1 fruit fly cellular context compared by ENCODE assay signal in the genomic region with DNA sequence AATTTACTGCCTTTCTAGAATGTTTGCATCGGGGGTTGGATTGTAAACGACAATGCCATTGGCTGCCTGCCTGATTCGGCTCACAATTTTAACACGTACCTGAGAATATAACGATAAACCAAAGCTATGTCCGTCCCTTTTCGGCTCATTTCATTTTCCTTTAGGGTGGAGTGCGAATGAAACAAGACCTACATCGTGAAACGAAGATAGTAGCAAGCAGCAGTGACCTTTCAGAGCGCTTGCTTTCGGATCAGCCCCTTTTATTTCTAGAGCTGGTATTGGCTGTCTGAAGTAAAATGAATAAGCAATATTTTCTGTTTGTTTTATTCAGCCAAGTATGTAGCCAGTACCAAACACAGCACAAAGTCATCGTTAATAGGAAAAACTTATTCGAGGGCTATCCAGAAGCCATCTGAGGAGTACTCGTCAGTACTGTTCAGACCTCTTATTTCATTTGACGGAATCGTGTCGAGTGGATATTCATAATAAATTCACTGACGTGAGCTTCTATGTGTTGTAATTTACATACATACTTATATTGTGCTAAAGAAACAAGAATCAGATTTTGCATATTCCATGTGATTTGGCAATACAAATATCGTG.
TF ChIP-seq lines count a peak whose summit lies in the region.

A gene (plus strand): TSS at position 429 of the 603 bp plus-strand sequence.

TF ChIP-seq in whole organism, embryonic, 481 proteins besides CTCF, POLR2A, EP300 and RAD21 (continued from another document):
- no peak for TF ChIP-seq CG17612 (GFP tag; IDR thresholded peaks at IDR 0.05; lab: Robert Waterston, UW)
- no peak for TF ChIP-seq zen2 (GFP tag; IDR thresholded peaks at IDR 0.05; lab: Robert Waterston, UW; ENCODE audit: partially characterized antibody)
- TF ChIP-seq CG43689 (GFP tag; IDR thresholded peaks at IDR 0.05; lab: Robert Waterston, UW): no peak
- TF ChIP-seq stwl (tag; optimal IDR thresholded peaks at IDR 0.05; lab: Kevin White, UChicago): peak; percentile 8
- TF ChIP-seq CG34376 (GFP tag; optimal IDR thresholded peaks at IDR 0.05; lab: Kevin White, UChicago): no peak
- TF ChIP-seq CG4730 (GFP tag; IDR thresholded peaks at IDR 0.05; lab: Robert Waterston, UW): no peak
- no peak for TF ChIP-seq fru (optimal IDR thresholded peaks at IDR 0.05; lab: Kevin White, UChicago)
- TF ChIP-seq otp (GFP tag; IDR thresholded peaks at IDR 0.05; lab: Robert Waterston, UW): no peak
- no peak for TF ChIP-seq Dll (GFP tag; IDR thresholded peaks at IDR 0.05; lab: Robert Waterston, UW; ENCODE audit: partially characterized antibody)
- no peak for TF ChIP-seq kay (GFP tag; optimal IDR thresholded peaks at IDR 0.05; lab: Kevin White, UChicago)
- no peak for TF ChIP-seq TFAM (GFP tag; optimal IDR thresholded peaks at IDR 0.05; lab: Kevin White, UChicago)
- no peak for TF ChIP-seq Dp (GFP tag; optimal IDR thresholded peaks at IDR 0.05; lab: Kevin White, UChicago)
- no peak for TF ChIP-seq CG7357 (GFP tag; IDR thresholded peaks at IDR 0.05; lab: Robert Waterston, UW)
- no peak for TF ChIP-seq CG2116 (GFP tag; optimal IDR thresholded peaks at IDR 0.05; lab: Kevin White, UChicago)
- TF ChIP-seq CG17568 (GFP tag; optimal IDR thresholded peaks at IDR 0.05; lab: Kevin White, UChicago): peak; percentile 1
- TF ChIP-seq CG9932 (GFP tag; IDR thresholded peaks at IDR 0.05; lab: Robert Waterston, UW): no peak
- peak; percentile 95 for TF ChIP-seq jing (GFP tag; optimal IDR thresholded peaks at IDR 0.05; lab: Kevin White, UChicago)
- no peak for TF ChIP-seq CG33557 (GFP tag; optimal IDR thresholded peaks at IDR 0.05; lab: Kevin White, UChicago)
- TF ChIP-seq slou (GFP tag; optimal IDR thresholded peaks at IDR 0.05; lab: Kevin White, UChicago): no peak
- TF ChIP-seq Camta (GFP tag; optimal IDR thresholded peaks at IDR 0.05; lab: Kevin White, UChicago): no peak
- peak; percentile 8; the same call in 1 of the 2 replicates for TF ChIP-seq amos (GFP tag; IDR thresholded peaks at IDR 0.05; lab: Robert Waterston, UW; ENCODE audit: partially characterized antibody)
- TF ChIP-seq CG3163 (GFP tag; optimal IDR thresholded peaks at IDR 0.05; lab: Kevin White, UChicago): no peak
- TF ChIP-seq Aef1 (GFP tag; IDR thresholded peaks at IDR 0.05; lab: Robert Waterston, UW): no peak
- peak; percentile 100 for TF ChIP-seq Nf-YB (GFP tag; optimal IDR thresholded peaks at IDR 0.05; lab: Kevin White, UChicago)
- TF ChIP-seq ase (GFP tag; IDR thresholded peaks at IDR 0.05; lab: Robert Waterston, UW): no peak
- TF ChIP-seq mld (GFP tag; IDR thresholded peaks at IDR 0.05; lab: Robert Waterston, UW; ENCODE audit: partially characterized antibody): peak; percentile 67; the same call in 2 of the 3 replicates
- no peak for TF ChIP-seq CG1529 (GFP tag; optimal IDR thresholded peaks at IDR 0.05; lab: Kevin White, UChicago)
- TF ChIP-seq CG6272 (GFP tag; IDR thresholded peaks at IDR 0.05; lab: Robert Waterston, UW): no peak
- no peak for TF ChIP-seq CG18476 (GFP tag; optimal IDR thresholded peaks at IDR 0.05; lab: Kevin White, UChicago)
- TF ChIP-seq cad (GFP tag; optimal IDR thresholded peaks at IDR 0.05; lab: Kevin White, UChicago): peak; percentile 57
- no peak for TF ChIP-seq E2f1 (GFP tag; IDR thresholded peaks at IDR 0.05; lab: Robert Waterston, UW)
- peak; percentile 44 for TF ChIP-seq CG33213 (GFP tag; optimal IDR thresholded peaks at IDR 0.05; lab: Kevin White, UChicago)
- TF ChIP-seq CHES-1-like (GFP tag; optimal IDR thresholded peaks at IDR 0.05; lab: Kevin White, UChicago): no peak
- TF ChIP-seq Drgx (GFP tag; IDR thresholded peaks at IDR 0.05; lab: Robert Waterston, UW): no peak
- TF ChIP-seq exex (tag; optimal IDR thresholded peaks at IDR 0.05; lab: Kevin White, UChicago): no peak
- no peak for TF ChIP-seq dysf (GFP tag; IDR thresholded peaks at IDR 0.05; lab: Robert Waterston, UW)
- no peak for TF ChIP-seq row (GFP tag; IDR thresholded peaks at IDR 0.05; lab: Robert Waterston, UW)
- TF ChIP-seq CkIIα-i1 (GFP tag; IDR thresholded peaks at IDR 0.05; lab: Robert Waterston, UW): no peak
- TF ChIP-seq CG15269 (tag; optimal IDR thresholded peaks at IDR 0.05; lab: Kevin White, UChicago): no peak
- no peak for TF ChIP-seq lbe (GFP tag; optimal IDR thresholded peaks at IDR 0.05; lab: Kevin White, UChicago)
- peak; percentile 63 for TF ChIP-seq CG17802 (tag; optimal IDR thresholded peaks at IDR 0.05; lab: Kevin White, UChicago)
- TF ChIP-seq CG6254 (GFP tag; optimal IDR thresholded peaks at IDR 0.05; lab: Kevin White, UChicago): no peak
- TF ChIP-seq CG16779 (GFP tag; IDR thresholded peaks at IDR 0.05; lab: Robert Waterston, UW): no peak
- no peak for TF ChIP-seq Gsc (GFP tag; IDR thresholded peaks at IDR 0.05; lab: Robert Waterston, UW)
- TF ChIP-seq tll (GFP tag; optimal IDR thresholded peaks at IDR 0.05; lab: Kevin White, UChicago): peak in 1 of 2 experiments; percentile 97
- no peak for TF ChIP-seq jumu (GFP tag; optimal IDR thresholded peaks at IDR 0.05; lab: Kevin White, UChicago)
- TF ChIP-seq CG1832 (GFP tag; optimal IDR thresholded peaks at IDR 0.05; lab: Kevin White, UChicago): peak; percentile 92
- 0 out of 3 replicates have a peak, but pooled peaks have one; percentile 39 for TF ChIP-seq CG34224 (GFP tag; IDR thresholded peaks at IDR 0.05; lab: Robert Waterston, UW; ENCODE audit: partially characterized antibody)
- no peak for TF ChIP-seq Mad (GFP tag; optimal IDR thresholded peaks at IDR 0.05; lab: Kevin White, UChicago)
- peak; percentile 12 for TF ChIP-seq Lhr (GFP tag; optimal IDR thresholded peaks at IDR 0.05; lab: Kevin White, UChicago)
- peak; percentile 65 for TF ChIP-seq CoRest (tag; optimal IDR thresholded peaks at IDR 0.05; lab: Kevin White, UChicago)
- peak; percentile 94 for TF ChIP-seq Jarid2 (GFP tag; optimal IDR thresholded peaks at IDR 0.05; lab: Kevin White, UChicago)
- TF ChIP-seq CG8290 (GFP tag; optimal IDR thresholded peaks at IDR 0.05; lab: Kevin White, UChicago): peak; percentile 91
- peak; percentile 64 to 86 for TF ChIP-seq CG8290 (tag; optimal IDR thresholded peaks at IDR 0.05; lab: Kevin White, UChicago)
- no peak for TF ChIP-seq prd (optimal IDR thresholded peaks at IDR 0.05; lab: Kevin White, UChicago)
- no peak for TF ChIP-seq prd (GFP tag; IDR thresholded peaks at IDR 0.05; lab: Robert Waterston, UW)
- TF ChIP-seq CG4854 (GFP tag; optimal IDR thresholded peaks at IDR 0.05; lab: Kevin White, UChicago): no peak
- peak; percentile 99 for TF ChIP-seq CG10321 (GFP tag; IDR thresholded peaks at IDR 0.05; lab: Robert Waterston, UW)
- TF ChIP-seq az2 (GFP tag; optimal IDR thresholded peaks at IDR 0.05; lab: Kevin White, UChicago): no peak
- TF ChIP-seq CG11723 (GFP tag; optimal IDR thresholded peaks at IDR 0.05; lab: Kevin White, UChicago): peak; percentile 39
- no peak for TF ChIP-seq CG6854 (GFP tag; optimal IDR thresholded peaks at IDR 0.05; lab: Kevin White, UChicago)
- no peak for TF ChIP-seq Dad (GFP tag; optimal IDR thresholded peaks at IDR 0.05; lab: Kevin White, UChicago)
- TF ChIP-seq Dbx (GFP tag; IDR thresholded peaks at IDR 0.05; lab: Robert Waterston, UW): no peak
- no peak for TF ChIP-seq CG15073 (GFP tag; optimal IDR thresholded peaks at IDR 0.05; lab: Kevin White, UChicago)
- TF ChIP-seq CG13296 (GFP tag; optimal IDR thresholded peaks at IDR 0.05; lab: Kevin White, UChicago): no peak
- no peak for TF ChIP-seq CG15479 (GFP tag; optimal IDR thresholded peaks at IDR 0.05; lab: Kevin White, UChicago)
- no peak for TF ChIP-seq CG18011 (GFP tag; optimal IDR thresholded peaks at IDR 0.05; lab: Kevin White, UChicago)
- TF ChIP-seq Hey (tag; optimal IDR thresholded peaks at IDR 0.05; lab: Kevin White, UChicago): no peak
- TF ChIP-seq bcd (GFP tag; optimal IDR thresholded peaks at IDR 0.05; lab: Kevin White, UChicago): no peak
- TF ChIP-seq D19A (tag; optimal IDR thresholded peaks at IDR 0.05; lab: Kevin White, UChicago): no peak
- peak; percentile 95 for TF ChIP-seq Deaf1 (tag; optimal IDR thresholded peaks at IDR 0.05; lab: Kevin White, UChicago)
- TF ChIP-seq CG3281 (GFP tag; optimal IDR thresholded peaks at IDR 0.05; lab: Kevin White, UChicago): no peak
- peak; percentile 63 for TF ChIP-seq CG30020 (tag; optimal IDR thresholded peaks at IDR 0.05; lab: Kevin White, UChicago)
- TF ChIP-seq pros (GFP tag; optimal IDR thresholded peaks at IDR 0.05; lab: Kevin White, UChicago): peak; percentile 70
- TF ChIP-seq Eip74EF (GFP tag; optimal IDR thresholded peaks at IDR 0.05; lab: Kevin White, UChicago): no peak
- TF ChIP-seq fd64A (GFP tag; optimal IDR thresholded peaks at IDR 0.05; lab: Kevin White, UChicago): no peak
- TF ChIP-seq Sry-δ (GFP tag; optimal IDR thresholded peaks at IDR 0.05; lab: Kevin White, UChicago): no peak
- no peak for TF ChIP-seq Doc2 (GFP tag; IDR thresholded peaks at IDR 0.05; lab: Robert Waterston, UW)
- peak; percentile 15 for TF ChIP-seq CG1603 (tag; optimal IDR thresholded peaks at IDR 0.05; lab: Kevin White, UChicago)
- no peak for TF ChIP-seq phol (tag; optimal IDR thresholded peaks at IDR 0.05; lab: Kevin White, UChicago)
- no peak for TF ChIP-seq Tbp (GFP tag; optimal IDR thresholded peaks at IDR 0.05; lab: Kevin White, UChicago)
